Fruit fly (Drosophila melanogaster) whole organism, embryonic: ENCODE data around the gene CG5805.

Experiments
- Bgb ChIP-seq: fragments of 200-800 bp; sonication (Bioruptor generic); IDR thresholded peaks from 2 replicates; pipeline ENCODE4 v1.3.6; 2022; ENCODE audit warnings: missing biosample characterization, missing genetic modification characterization; ENCODE audit not compliant: partially characterized antibody
- CG10366 ChIP-seq: fragments of 200-800 bp; sonication (Bioruptor generic); IDR thresholded peaks from 2 replicates; pipeline ENCODE4 v1.3.6; 2022; ENCODE audit warnings: missing biosample characterization, missing genetic modification characterization
- CG10431 ChIP-seq: fragments of 200-800 bp; sonication (Bioruptor generic); optimal IDR thresholded peaks from 3 replicates; lab custom pipeline; 2018; ENCODE audit warnings: missing biosample characterization, mild to moderate bottlenecking, missing genetic modification characterization
- CG10959 ChIP-seq: fragments of 200-800 bp; sonication (Bioruptor generic); IDR thresholded peaks from 2 replicates; pipeline ENCODE4 v1.3.6; 2022; ENCODE audit warnings: missing biosample characterization, missing genetic modification characterization
- CG12299 ChIP-seq: fragments of 200-800 bp; sonication (Bioruptor generic); optimal IDR thresholded peaks from 2 replicates; lab custom pipeline; 2018; ENCODE audit warnings: missing biosample characterization, mild to moderate bottlenecking, missing genetic modification characterization
- CG15073 ChIP-seq: fragments of 200-800 bp; sonication (Bioruptor generic); optimal IDR thresholded peaks from 2 replicates; lab custom pipeline; 2016; ENCODE audit warnings: missing biosample characterization, missing genetic modification characterization
- CG17186 ChIP-seq: fragments of 200-800 bp; sonication (Bioruptor generic); optimal IDR thresholded peaks from 3 replicates; lab custom pipeline; 2017; ENCODE audit warnings: missing biosample characterization, missing genetic modification reagents, missing genetic modification characterization
- CG18011 ChIP-seq: fragments of 200-800 bp; sonication (Bioruptor generic); optimal IDR thresholded peaks from 2 replicates; lab custom pipeline; 2017; ENCODE audit warnings: missing biosample characterization, missing genetic modification characterization, mild to moderate bottlenecking, moderate library complexity, missing genotype
- CG18764 ChIP-seq: fragments of 200-800 bp; sonication (Bioruptor generic); optimal IDR thresholded peaks from 3 replicates; lab custom pipeline; 2016; ENCODE audit warnings: missing biosample characterization, missing genetic modification characterization
- CG31224 ChIP-seq: fragments of 200-800 bp; sonication (Bioruptor generic); IDR thresholded peaks from 2 replicates; pipeline ENCODE4 v1.3.6; 2022; ENCODE audit warnings: missing biosample characterization, missing genetic modification characterization
- CG3163 ChIP-seq: fragments of 200-800 bp; sonication (Bioruptor generic); optimal IDR thresholded peaks from 3 replicates; lab custom pipeline; 2016; ENCODE audit warnings: missing biosample characterization, missing genetic modification characterization
- CG4328 ChIP-seq: fragments of 200-800 bp; sonication (Bioruptor generic); optimal IDR thresholded peaks from 3 replicates; lab custom pipeline; 2017; ENCODE audit warnings: missing biosample characterization, missing genetic modification reagents, missing genetic modification characterization
- CG7745 ChIP-seq: fragments of 200-800 bp; sonication (Bioruptor generic); optimal IDR thresholded peaks from 2 replicates; lab custom pipeline; 2018; ENCODE audit warnings: missing biosample characterization, mild to moderate bottlenecking, missing genetic modification characterization, moderate library complexity
- CG9609 ChIP-seq: fragments of 200-800 bp; sonication (Bioruptor generic); optimal IDR thresholded peaks from 3 replicates; lab custom pipeline; 2016; ENCODE audit warnings: missing biosample characterization, missing genetic modification characterization
- CHES-1-like ChIP-seq: fragments of 200-800 bp; sonication (Bioruptor generic); optimal IDR thresholded peaks from 2 replicates; lab custom pipeline; 2016; ENCODE audit warnings: missing biosample characterization, missing genetic modification characterization
- Dref ChIP-seq: fragments of 200-800 bp; sonication (Bioruptor generic); IDR thresholded peaks from 2 replicates; pipeline ENCODE4 v1.3.6; 2022; ENCODE audit warnings: missing biosample characterization, missing genetic modification characterization
- Drgx ChIP-seq: fragments of 200-800 bp; sonication (Bioruptor generic); IDR thresholded peaks from 2 replicates; pipeline ENCODE4 v1.3.6; 2022; ENCODE audit warnings: missing biosample characterization, missing genetic modification characterization
- E2f2 ChIP-seq: fragments of 200-800 bp; sonication (Bioruptor generic); IDR thresholded peaks from 2 replicates; pipeline ENCODE4 v1.3.6; 2022; ENCODE audit warnings: missing biosample characterization, missing genetic modification characterization
- Eip74EF ChIP-seq, 2 experiments: fragments of 200-800 bp in 1 of 2; fragments of >200 bp in 1 of 2; sonication (Bioruptor generic) in 1 of 2; optimal IDR thresholded peaks; 2 replicates each; lab custom pipeline; 2017 to 2019; ENCODE audit warnings: missing biosample characterization in 2 of 2, missing genetic modification characterization in 2 of 2, mild to moderate bottlenecking in 1 of 2, moderate library complexity in 1 of 2
- Hmr ChIP-seq: fragments of 200-800 bp; sonication (Bioruptor generic); optimal IDR thresholded peaks from 3 replicates; lab custom pipeline; 2017; ENCODE audit warnings: mild to moderate bottlenecking, missing biosample characterization, missing genetic modification reagents, missing genetic modification characterization
- Jarid2 ChIP-seq: fragments of 200-800 bp; sonication (Bioruptor generic); optimal IDR thresholded peaks from 3 replicates; lab custom pipeline; 2017; ENCODE audit warnings: mild to moderate bottlenecking, missing biosample characterization, missing genetic modification reagents, missing genetic modification characterization
- MTF-1 ChIP-seq: fragments of 200-800 bp; sonication (Bioruptor generic); optimal IDR thresholded peaks from 2 replicates; lab custom pipeline; 2018; ENCODE audit warnings: missing biosample characterization, mild to moderate bottlenecking, missing genetic modification characterization, borderline replicate concordance
- NK7.1 ChIP-seq: fragments of 200-800 bp; sonication (Bioruptor generic); optimal IDR thresholded peaks from 3 replicates; lab custom pipeline; 2016; ENCODE audit warnings: missing biosample characterization, missing genetic modification characterization
- Nf-YC ChIP-seq: fragments of 200-800 bp; optimal IDR thresholded peaks from 3 replicates; lab custom pipeline; 2019; ENCODE audit warnings: missing biosample characterization, mild to moderate bottlenecking, missing genetic modification characterization, moderate library complexity
- PHDP ChIP-seq: fragments of 200-800 bp; sonication (Bioruptor generic); optimal IDR thresholded peaks from 3 replicates; lab custom pipeline; 2018; ENCODE audit warnings: missing biosample characterization, mild to moderate bottlenecking, missing genetic modification characterization, moderate library complexity
- Poxn ChIP-seq: fragments of 200-800 bp; sonication (Bioruptor generic); IDR thresholded peaks from 2 replicates; pipeline ENCODE4 v1.3.6; 2022; ENCODE audit warnings: missing biosample characterization, missing genetic modification characterization
- Ptx1 ChIP-seq: fragments of 200-800 bp; sonication (Bioruptor generic); IDR thresholded peaks from 2 replicates; pipeline ENCODE4 v1.3.6; 2022; ENCODE audit warnings: missing biosample characterization, missing genetic modification characterization
- Scr ChIP-seq: fragments of 200-800 bp; sonication (Bioruptor generic); IDR thresholded peaks from 2 replicates; pipeline ENCODE4 v1.3.6; 2022; ENCODE audit warnings: missing biosample characterization, missing genetic modification characterization; ENCODE audit not compliant: partially characterized antibody
- Sox100B ChIP-seq: fragments of 200-800 bp; sonication (Bioruptor generic); optimal IDR thresholded peaks from 3 replicates; lab custom pipeline; 2018; ENCODE audit warnings: missing biosample characterization, mild to moderate bottlenecking, missing genetic modification characterization
- Usf ChIP-seq: fragments of 200-800 bp; sonication (Bioruptor generic); optimal IDR thresholded peaks from 2 replicates; lab custom pipeline; 2017; ENCODE audit warnings: missing genotype, missing biosample characterization, missing genetic modification characterization
- Vsx1 ChIP-seq: fragments of 200-800 bp; sonication (Bioruptor generic); optimal IDR thresholded peaks from 2 replicates; lab custom pipeline; 2017; ENCODE audit warnings: missing biosample characterization, mild to moderate bottlenecking, missing genetic modification characterization, missing genetic modification reagents
- amos ChIP-seq: fragments of 200-800 bp; sonication (Bioruptor generic); IDR thresholded peaks from 2 replicates; pipeline ENCODE4 v1.3.6; 2022; ENCODE audit warnings: missing biosample characterization, missing genetic modification characterization; ENCODE audit not compliant: partially characterized antibody
- bsh ChIP-seq, 2 experiments: fragments of 200-800 bp; sonication (Bioruptor generic); optimal IDR thresholded peaks; 2 replicates each; lab custom pipeline; 2017 to 2018; ENCODE audit warnings: mild to moderate bottlenecking in 2 of 2, missing biosample characterization in 2 of 2, missing genetic modification characterization in 2 of 2, moderate library complexity in 1 of 2
- chinmo ChIP-seq: fragments of 200-800 bp; sonication (Bioruptor generic); IDR thresholded peaks from 4 replicates; pipeline ENCODE4 v1.3.6; 2022; ENCODE audit warnings: missing biosample characterization, missing genetic modification characterization; ENCODE audit not compliant: partially characterized antibody
- da ChIP-seq: fragments of 200-800 bp; sonication (Bioruptor generic); optimal IDR thresholded peaks from 2 replicates; lab custom pipeline; 2016; ENCODE audit warnings: missing biosample characterization, missing genetic modification characterization
- ewg ChIP-seq: fragments of 200-800 bp; sonication (Bioruptor generic); optimal IDR thresholded peaks from 3 replicates; lab custom pipeline; 2017; ENCODE audit warnings: mild to moderate bottlenecking, missing biosample characterization, missing genetic modification reagents, missing genetic modification characterization
- eyg ChIP-seq: fragments of 200-800 bp; sonication (Bioruptor generic); optimal IDR thresholded peaks from 3 replicates; lab custom pipeline; 2016; ENCODE audit warnings: missing biosample characterization, missing genetic modification characterization
- grau ChIP-seq: fragments of 200-800 bp; optimal IDR thresholded peaks from 3 replicates; lab custom pipeline; 2019; ENCODE audit warnings: missing biosample characterization, mild to moderate bottlenecking, missing genetic modification characterization, moderate library complexity
- grn ChIP-seq: fragments of 200-800 bp; sonication (Bioruptor generic); optimal IDR thresholded peaks from 3 replicates; lab custom pipeline; 2017; ENCODE audit warnings: missing biosample characterization, missing genetic modification characterization
- gt ChIP-seq: fragments of 200-800 bp; sonication (Bioruptor generic); IDR thresholded peaks from 2 replicates; pipeline ENCODE4 v1.3.6; 2022; ENCODE audit warnings: missing biosample characterization, missing genetic modification characterization
- h ChIP-seq: fragments of >200 bp; optimal IDR thresholded peaks from 2 replicates; lab custom pipeline; 2017
- lbe ChIP-seq: fragments of 200-800 bp; sonication (Bioruptor generic); optimal IDR thresholded peaks from 2 replicates; lab custom pipeline; 2016; ENCODE audit warnings: missing biosample characterization, mild to moderate bottlenecking, missing genetic modification characterization
- lilli ChIP-seq: fragments of 200-800 bp; sonication (Bioruptor generic); optimal IDR thresholded peaks from 3 replicates; lab custom pipeline; 2016; ENCODE audit warnings: missing biosample characterization, missing genetic modification characterization
- mam ChIP-seq: fragments of 200-800 bp; sonication (Bioruptor generic); optimal IDR thresholded peaks from 3 replicates; lab custom pipeline; 2016; ENCODE audit warnings: missing biosample characterization, missing genetic modification characterization
- sens-2 ChIP-seq: fragments of 200-800 bp; sonication (Bioruptor generic); IDR thresholded peaks from 2 replicates; pipeline ENCODE4 v1.3.6; 2022; ENCODE audit warnings: missing biosample characterization, missing genetic modification characterization
- vfl ChIP-seq: fragments of 200-800 bp; sonication (Bioruptor generic); optimal IDR thresholded peaks from 2 replicates; lab custom pipeline; 2016; ENCODE audit warnings: missing biosample characterization, missing genetic modification characterization
- wdn ChIP-seq: fragments of 200-800 bp; sonication (Bioruptor generic); IDR thresholded peaks from 2 replicates; pipeline ENCODE4 v1.3.6; 2022; ENCODE audit warnings: missing biosample characterization, missing genetic modification characterization
- yki ChIP-seq: fragments of >200 bp; optimal IDR thresholded peaks from 3 replicates; lab custom pipeline; 2018
- zfh1 ChIP-seq: fragments of 200-800 bp; sonication (Bioruptor generic); IDR thresholded peaks from 3 replicates; pipeline ENCODE4 v1.3.6; 2022; ENCODE audit warnings: missing biosample characterization, missing genetic modification characterization

The CG5805 gene

dm6 chr3R:24771273-24772231, 15.7 kb downstream of the CG5805 start, which contains the start of gene CG42331 (continued):
- no peak for TF ChIP-seq sens-2 (GFP tag; lab: Robert Waterston, UW)
- TF ChIP-seq grn (GFP tag; lab: Kevin White, UChicago) = peak; percentile 2
- TF ChIP-seq h = no peak
- TF ChIP-seq zfh1 = 0 out of 3 replicates have a peak, but pooled peaks have one; percentile 30
- no peak for TF ChIP-seq da
- TF ChIP-seq lilli = peak; percentile 64
- TF ChIP-seq Dref (GFP tag; lab: Robert Waterston, UW) = no peak
- no peak for TF ChIP-seq Jarid2 (GFP tag; lab: Kevin White, UChicago)
- no peak for TF ChIP-seq CG31224
- peak; percentile 89 for TF ChIP-seq chinmo (GFP tag; lab: Robert Waterston, UW)
- no peak for TF ChIP-seq Usf
- TF ChIP-seq Vsx1 = peak; percentile 7
- TF ChIP-seq CG10366 (GFP tag; lab: Robert Waterston, UW) = peak; percentile 46; the same call in 1 of the 2 replicates
- no peak for TF ChIP-seq E2f2 (GFP tag; lab: Robert Waterston, UW)
- no peak for TF ChIP-seq vfl (GFP tag; lab: Kevin White, UChicago)
- TF ChIP-seq Hmr = peak; percentile 81
- no peak for TF ChIP-seq CG10431 (GFP tag; lab: Kevin White, UChicago)
- TF ChIP-seq Sox100B (GFP tag; lab: Kevin White, UChicago) = peak; percentile 53
- TF ChIP-seq CG18011 (GFP tag; lab: Kevin White, UChicago) = no peak
- no peak for TF ChIP-seq CG12299 (tag; lab: Kevin White, UChicago)
- no peak for TF ChIP-seq CG7745
- peak; percentile 15 for TF ChIP-seq ewg (GFP tag; lab: Kevin White, UChicago)
- peak; percentile 24 for TF ChIP-seq NK7.1 (GFP tag; lab: Kevin White, UChicago)
- TF ChIP-seq CHES-1-like (GFP tag; lab: Kevin White, UChicago) = peak; percentile 17
- TF ChIP-seq Eip74EF (GFP tag; optimal IDR thresholded peaks at IDR 0.05; lab: Kevin White, UChicago) = peak in 1 of 2 experiments; percentile 77
- TF ChIP-seq CG9609 = peak; percentile 18
- TF ChIP-seq lbe (GFP tag; lab: Kevin White, UChicago) = no peak
- peak in 1 of 2 experiments; percentile 42 for TF ChIP-seq bsh (GFP tag; optimal IDR thresholded peaks at IDR 0.05; lab: Kevin White, UChicago)
- no peak for TF ChIP-seq Poxn (GFP tag; lab: Robert Waterston, UW)
- TF ChIP-seq Scr (GFP tag; lab: Robert Waterston, UW) = no peak
- TF ChIP-seq CG15073 (GFP tag; lab: Kevin White, UChicago) = no peak
- TF ChIP-seq PHDP = peak; percentile 75
- no peak for TF ChIP-seq wdn (GFP tag; lab: Robert Waterston, UW)
- peak; percentile 48 for TF ChIP-seq mam (GFP tag; lab: Kevin White, UChicago)
- TF ChIP-seq MTF-1 = no peak
- no peak for TF ChIP-seq CG17186 (GFP tag; lab: Kevin White, UChicago)
- TF ChIP-seq Ptx1 = peak; percentile 65
- TF ChIP-seq grau = peak; percentile 72
- TF ChIP-seq yki (lab: Kevin White, UChicago) = no peak
- TF ChIP-seq CG10959 (GFP tag; lab: Robert Waterston, UW) = no peak
- TF ChIP-seq eyg (GFP tag; lab: Kevin White, UChicago) = peak; percentile 33
- TF ChIP-seq CG4328 = peak; percentile 9
- TF ChIP-seq Bgb (GFP tag; lab: Robert Waterston, UW) = no peak
- TF ChIP-seq amos = no peak
- no peak for TF ChIP-seq Drgx
- TF ChIP-seq Nf-YC (tag; lab: Kevin White, UChicago) = peak; percentile 65
- peak; percentile 17 for TF ChIP-seq CG18764 (GFP tag; lab: Kevin White, UChicago)
- peak; percentile 16 for TF ChIP-seq CG3163
- TF ChIP-seq gt = no peak
